Worm (Caenorhabditis elegans) whole organism, L4 larva: ENCODE data around the gene Y82E9BL.19.

Experiments
- fkh-10 ChIP-seq: fragments of 150-350 bp; optimal IDR thresholded peaks from 2 replicates; lab custom pipeline; 2014; ENCODE audit warnings: missing biosample characterization, missing genetic modification reagents, missing genetic modification characterization
- mep-1 ChIP-seq: fragments of 150-350 bp; sonication (generic microtip); optimal IDR thresholded peaks from 3 replicates; lab custom pipeline; 2014; ENCODE audit warnings: missing biosample characterization, missing genetic modification characterization

- TF ChIP-seq mep-1 (tag; lab: Kevin White, UChicago) (no peak), fkh-10 (GFP tag; lab: Kevin White, UChicago) (no peak)
These were observed 16.8 kb upstream of the Y82E9BL.19 start, which contains the start of the genes fbxa-80 and fbxa-19 for ce11 chrIII:1315038-1315437.
